Fruit fly (Drosophila melanogaster) S2 (cell line): ENCODE measurements around the gene CG3655.

Experiments used
- CG8478 ChIP-seq: fragments of >200 bp; optimal IDR thresholded peaks from 2 replicates; lab custom pipeline; 2018
- CTCF ChIP-seq, 2 experiments: fragments of >200 bp; optimal IDR thresholded peaks; 2 replicates each; lab custom pipeline; 2018

dm6 chrX:1047695-1048094 lies 87.0 kb downstream of the CG3655 start:
- TF ChIP-seq CTCF (optimal IDR thresholded peaks at IDR 0.05; lab: Kevin White, UChicago) (no peak), CG8478 (no peak)
